Worm (Caenorhabditis elegans): Measurements from ENCODE around the gene Y57A10C.1.

Gene Y57A10C.1

DNA sequence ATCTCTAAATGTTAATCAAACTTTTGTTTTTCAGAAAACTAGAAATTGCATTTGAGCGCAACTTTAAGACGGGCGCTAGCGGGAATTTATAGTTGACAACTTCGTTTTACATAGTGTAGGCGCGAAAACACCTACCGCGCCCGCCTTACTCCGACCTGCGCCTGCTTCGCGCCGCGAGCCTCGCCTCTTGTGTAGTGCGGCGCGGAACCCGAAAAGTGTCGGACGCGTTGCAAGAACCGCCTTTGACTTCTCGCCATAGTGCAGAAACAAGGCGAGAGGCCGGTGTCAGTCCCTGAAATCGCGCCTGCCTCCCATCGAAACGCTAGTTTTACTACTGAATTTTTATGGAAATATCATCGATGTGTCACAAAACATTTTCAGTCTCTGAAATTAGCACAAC, 26.5 kb downstream of the Y57A10C.1 start:
- TF ChIP-seq snpc-4 (tag; optimal IDR thresholded peaks at IDR 0.05) (peak; percentile 61), nhr-11 (tag; optimal IDR thresholded peaks at IDR 0.05) (no peak)

ce11 chrII:12382625-12383562, 29.4 kb downstream of the Y57A10C.1 start, which contains the start of gene btb-14:
TSS of gene btb-14 (plus strand) at chrII:12383463.
- TF ChIP-seq F13H6.1 (tag; optimal IDR thresholded peaks at IDR 0.05) (peak; percentile 22), egl-27 (tag; optimal IDR thresholded peaks at IDR 0.05) (peak; percentile 22), nhr-129 (tag; optimal IDR thresholded peaks at IDR 0.05) (peak; percentile 2), unc-55 (GFP tag; optimal IDR thresholded peaks at IDR 0.05) (peak; percentile 67), lsy-2 (tag; optimal IDR thresholded peaks at IDR 0.05) (peak in 1 of 2 experiments; percentile 48), nhr-6 (tag; optimal IDR thresholded peaks at IDR 0.05) (no peak), dmd-4 (tag; optimal IDR thresholded peaks at IDR 0.05) (no peak), mbf-1 (tag; optimal IDR thresholded peaks at IDR 0.05) (no peak), sma-9 (GFP tag; optimal IDR thresholded peaks at IDR 0.05) (peak; percentile 10), sma-9 (tag; optimal IDR thresholded peaks at IDR 0.05) (no peak), snpc-4 (tag; optimal IDR thresholded peaks at IDR 0.05) (peak; percentile 90), C34F6.9 (tag; optimal IDR thresholded peaks at IDR 0.05) (peak; percentile 59), lin-13 (GFP tag; optimal IDR thresholded peaks at IDR 0.05) (peak; percentile 17)

DNA sequence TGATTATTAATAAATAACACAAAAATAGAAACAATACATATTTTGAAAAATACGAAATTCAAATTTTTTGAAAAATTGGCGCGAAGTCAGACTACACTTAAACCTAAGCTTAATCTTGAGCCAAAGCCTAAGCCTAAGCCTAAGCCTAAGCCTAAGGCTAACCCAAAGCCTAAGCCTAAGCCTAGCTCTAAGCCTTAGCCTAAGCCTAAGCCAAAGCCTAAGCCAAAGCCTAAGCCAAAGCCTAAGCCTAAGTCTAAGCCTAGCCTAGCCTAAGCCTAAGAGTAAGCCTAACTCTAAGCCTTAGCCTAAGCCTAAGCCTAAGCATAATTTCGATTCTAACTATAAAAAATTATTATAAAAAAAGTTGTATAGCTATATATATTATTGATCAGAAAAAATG, 31.4 kb downstream of the Y57A10C.1 start:
- no peak for TF ChIP-seq F13H6.1 (tag; optimal IDR thresholded peaks at IDR 0.05)
- TF ChIP-seq dmd-4 (tag; optimal IDR thresholded peaks at IDR 0.05): no peak
- TF ChIP-seq nhr-6 (tag; optimal IDR thresholded peaks at IDR 0.05): no peak
- no peak for TF ChIP-seq crh-2 (tag; optimal IDR thresholded peaks at IDR 0.05)
- no peak for TF ChIP-seq ceh-82 (tag; optimal IDR thresholded peaks at IDR 0.05)
- TF ChIP-seq unc-39 (tag; optimal IDR thresholded peaks at IDR 0.05): no peak
- no peak for TF ChIP-seq sma-3 (GFP tag; optimal IDR thresholded peaks at IDR 0.05)
- TF ChIP-seq nhr-237 (tag; optimal IDR thresholded peaks at IDR 0.05): no peak
- no peak for TF ChIP-seq lsy-2 (tag; optimal IDR thresholded peaks at IDR 0.05)
- TF ChIP-seq nhr-25 (tag; optimal IDR thresholded peaks at IDR 0.05): no peak
- TF ChIP-seq ztf-11 (tag; optimal IDR thresholded peaks at IDR 0.05): no peak
- TF ChIP-seq lin-39 (tag; optimal IDR thresholded peaks at IDR 0.05): no peak
- no peak for TF ChIP-seq nhr-11 (tag; optimal IDR thresholded peaks at IDR 0.05)
- no peak for TF ChIP-seq nhr-77 (tag; optimal IDR thresholded peaks at IDR 0.05)
- TF ChIP-seq nhr-12 (tag; optimal IDR thresholded peaks at IDR 0.05): no peak
- TF ChIP-seq lin-13 (GFP tag; optimal IDR thresholded peaks at IDR 0.05): no peak
- TF ChIP-seq mbf-1 (tag; optimal IDR thresholded peaks at IDR 0.05): no peak
- no peak for TF ChIP-seq elt-3 (tag; optimal IDR thresholded peaks at IDR 0.05)

DNA sequence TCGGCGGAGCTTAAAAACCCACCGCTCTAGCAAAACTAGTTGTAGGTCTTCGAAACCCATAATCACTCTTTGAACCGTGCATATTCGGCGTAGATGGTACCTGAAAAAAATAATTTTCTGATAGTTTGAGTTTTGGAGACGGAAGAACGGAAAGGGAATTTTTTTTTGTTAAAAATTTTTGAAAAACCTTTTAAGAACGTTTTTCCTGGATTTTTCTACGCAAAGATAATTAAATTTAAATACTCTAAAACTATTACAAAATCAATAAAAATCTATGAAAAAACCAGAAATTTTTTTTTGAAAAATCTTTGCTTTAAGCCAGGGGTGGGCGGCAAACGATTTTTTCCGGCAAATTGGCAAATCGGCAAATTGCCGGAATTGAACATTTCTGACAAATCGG, 32.9 kb downstream of the Y57A10C.1 start, which contains the start of gene marc-5:
TSS of gene marc-5 (minus strand) at position 101 of the 400 bp plus-strand sequence.
- TF ChIP-seq F13H6.1 (tag; optimal IDR thresholded peaks at IDR 0.05) (no peak), lsy-2 (tag; optimal IDR thresholded peaks at IDR 0.05) (no peak), nhr-10 (tag; optimal IDR thresholded peaks at IDR 0.05) (no peak), nhr-237 (tag; optimal IDR thresholded peaks at IDR 0.05) (no peak), lin-13 (GFP tag; optimal IDR thresholded peaks at IDR 0.05) (no peak), sma-3 (GFP tag; optimal IDR thresholded peaks at IDR 0.05) (no peak), crh-2 (tag; optimal IDR thresholded peaks at IDR 0.05) (no peak), snpc-4 (tag; optimal IDR thresholded peaks at IDR 0.05) (no peak), lin-39 (tag; optimal IDR thresholded peaks at IDR 0.05) (no peak), ama-1 (optimal IDR thresholded peaks at IDR 0.05) (no peak), alr-1 (tag; optimal IDR thresholded peaks at IDR 0.05) (no peak), nhr-12 (tag; optimal IDR thresholded peaks at IDR 0.05) (no peak), sma-9 (GFP tag; optimal IDR thresholded peaks at IDR 0.05) (no peak), sma-9 (tag; optimal IDR thresholded peaks at IDR 0.05) (no peak), egl-27 (tag; optimal IDR thresholded peaks at IDR 0.05) (no peak), nhr-25 (tag; optimal IDR thresholded peaks at IDR 0.05) (no peak), nhr-129 (tag; optimal IDR thresholded peaks at IDR 0.05) (no peak), nhr-11 (tag; optimal IDR thresholded peaks at IDR 0.05) (no peak), blmp-1 (tag; optimal IDR thresholded peaks at IDR 0.05; ENCODE audit: insufficient read depth) (no peak), C34F6.9 (tag; optimal IDR thresholded peaks at IDR 0.05) (no peak), elt-1 (tag; optimal IDR thresholded peaks at IDR 0.05) (no peak)

ce11 chrII:12378793-12379192, 33.5 kb downstream of the Y57A10C.1 start:
- TF ChIP-seq nhr-129 (tag; optimal IDR thresholded peaks at IDR 0.05): peak; percentile 59
- no peak for TF ChIP-seq Y55F3AM.14 (GFP tag; optimal IDR thresholded peaks at IDR 0.05)

Data from whole organism, L2 larva.